Worm (Caenorhabditis elegans) whole organism, young adult: ENCODE data around the gene nhr-45.

Experiments used
- B0035.1 ChIP-seq: sonication (generic microtip); optimal IDR thresholded peaks from 2 replicates; lab custom pipeline; 2016; ENCODE audit warnings: missing genetic modification characterization, mild to moderate bottlenecking, missing compliant biosample characterization, missing genotype, missing genetic modification reagents
- B0261.1 ChIP-seq: sonication (generic microtip); optimal IDR thresholded peaks from 2 replicates; lab custom pipeline; 2016; ENCODE audit warnings: mild to moderate bottlenecking, missing genetic modification characterization, moderate library complexity, missing compliant biosample characterization
- C17E4.6 ChIP-seq: fragments of 200-800 bp; sonication (Bioruptor generic); IDR thresholded peaks from 2 replicates; pipeline ENCODE4 v1.3.6; 2022; ENCODE audit warnings: missing genetic modification reagents, missing genetic modification characterization, missing compliant biosample characterization
- D2030.7 ChIP-seq: fragments of 200-800 bp; sonication (Bioruptor generic); IDR thresholded peaks from 2 replicates; pipeline ENCODE4 v1.3.6; 2022; ENCODE audit warnings: missing genetic modification reagents, missing genetic modification characterization, missing compliant biosample characterization
- F37B4.10 ChIP-seq: fragments of 200-800 bp; sonication (Bioruptor generic); IDR thresholded peaks from 2 replicates; pipeline ENCODE4 v1.3.6; 2022; ENCODE audit warnings: missing genetic modification characterization, missing compliant biosample characterization
- Y95B8A.8 ChIP-seq: fragments of 200-800 bp; sonication (Bioruptor generic); IDR thresholded peaks from 2 replicates; pipeline ENCODE4 v1.3.6; 2022; ENCODE audit warnings: missing genetic modification reagents, missing genetic modification characterization, missing compliant biosample characterization
- attf-3 ChIP-seq: fragments of 200-800 bp; sonication (Bioruptor generic); conservative IDR thresholded peaks from 2 replicates; pipeline ENCODE4 v1.3.6; 2022; ENCODE audit warnings: missing genetic modification reagents, missing genetic modification characterization, missing compliant biosample characterization
- ceh-100 ChIP-seq: fragments of 200-800 bp; sonication (Bioruptor generic); IDR thresholded peaks from 2 replicates; pipeline ENCODE4 v1.3.6; 2022; ENCODE audit warnings: missing genetic modification reagents, missing genetic modification characterization, missing compliant biosample characterization
- die-1 ChIP-seq: sonication (generic microtip); optimal IDR thresholded peaks from 2 replicates; lab custom pipeline; 2016; ENCODE audit warnings: missing genotype, mild to moderate bottlenecking, missing genetic modification characterization, missing compliant biosample characterization
- egl-18 ChIP-seq: fragments of 200-800 bp; sonication (Bioruptor generic); IDR thresholded peaks from 2 replicates; pipeline ENCODE4 v1.3.6; 2022; ENCODE audit warnings: missing genetic modification reagents, missing genetic modification characterization, missing compliant biosample characterization
- gei-17 ChIP-seq: fragments of 200-800 bp; sonication (Bioruptor generic); optimal IDR thresholded peaks from 2 replicates; lab custom pipeline; 2018; ENCODE audit warnings: mild to moderate bottlenecking, missing genetic modification characterization, missing compliant biosample characterization
- him-1 ChIP-seq: sonication (generic microtip); optimal IDR thresholded peaks from 2 replicates; lab custom pipeline; 2016; ENCODE audit warnings: missing genotype, missing genetic modification reagents, missing genetic modification characterization, missing compliant biosample characterization
- hmg-1.2 ChIP-seq: fragments of 200-800 bp; sonication (Bioruptor generic); IDR thresholded peaks from 2 replicates; pipeline ENCODE4 v1.3.6; 2022; ENCODE audit warnings: missing genetic modification reagents, missing genetic modification characterization, missing compliant biosample characterization
- hsf-1 ChIP-seq: fragments of 200-800 bp; sonication (Bioruptor generic); IDR thresholded peaks from 2 replicates; pipeline ENCODE4 v1.3.6; 2022; ENCODE audit warnings: missing genetic modification reagents, missing genetic modification characterization, missing compliant biosample characterization
- let-526 ChIP-seq: fragments of 200-800 bp; sonication (Bioruptor generic); IDR thresholded peaks from 2 replicates; pipeline ENCODE4 v1.3.6; 2022; ENCODE audit warnings: missing genetic modification reagents, missing genetic modification characterization, missing compliant biosample characterization
- lin-26 ChIP-seq: fragments of 200-800 bp; sonication (Bioruptor generic); IDR thresholded peaks from 2 replicates; pipeline ENCODE4 v1.3.6; 2022; ENCODE audit warnings: missing genetic modification reagents, missing genetic modification characterization, missing compliant biosample characterization
- lin-35 ChIP-seq, 3 experiments: fragments of 150-350 bp in 2 of 3; sonication (generic microtip) in 1 of 3; optimal IDR thresholded peaks; 2 replicates each; lab custom pipeline; 2014 to 2018; ENCODE audit warnings: missing biosample characterization in 3 of 3, missing genetic modification characterization in 3 of 3, missing genetic modification reagents in 3 of 3
- lin-40 ChIP-seq: sonication (generic microtip); optimal IDR thresholded peaks from 2 replicates; lab custom pipeline; 2016; ENCODE audit warnings: missing genetic modification characterization, mild to moderate bottlenecking, missing compliant biosample characterization, missing genotype, missing genetic modification reagents
- lin-54 ChIP-seq: fragments of 200-800 bp; sonication (Bioruptor generic); optimal IDR thresholded peaks from 2 replicates; lab custom pipeline; 2018; ENCODE audit warnings: mild to moderate bottlenecking, missing genetic modification characterization, missing compliant biosample characterization
- lsl-1 ChIP-seq: fragments of 200-800 bp; sonication (Bioruptor generic); optimal IDR thresholded peaks from 2 replicates; lab custom pipeline; 2018; ENCODE audit warnings: mild to moderate bottlenecking, missing genetic modification characterization, moderate library complexity, missing compliant biosample characterization
- lsy-27 ChIP-seq: sonication (generic microtip); optimal IDR thresholded peaks from 2 replicates; lab custom pipeline; 2017; ENCODE audit warnings: missing genetic modification characterization, mild to moderate bottlenecking, missing compliant biosample characterization, antibody characterized with exemption, missing genotype, borderline replicate concordance; ENCODE audit not compliant: insufficient read depth
- mes-4 ChIP-seq: sonication (generic microtip); optimal IDR thresholded peaks from 2 replicates; lab custom pipeline; 2016; ENCODE audit warnings: missing genotype, missing genetic modification characterization, missing compliant biosample characterization
- mxl-1 ChIP-seq: sonication (generic microtip); optimal IDR thresholded peaks from 2 replicates; lab custom pipeline; 2016; ENCODE audit warnings: missing genetic modification characterization, missing compliant biosample characterization
- nhr-80 ChIP-seq: sonication (generic microtip); optimal IDR thresholded peaks from 2 replicates; lab custom pipeline; 2016; ENCODE audit warnings: missing genetic modification characterization, missing compliant biosample characterization
- rpc-1 ChIP-seq, 2 experiments: fragments of 150-350 bp in 1 of 2; sonication (generic microtip) in 1 of 2; optimal IDR thresholded peaks; 2 replicates each; lab custom pipeline; 2014 to 2018; ENCODE audit warnings: missing biosample characterization in 1 of 2, missing genetic modification characterization in 1 of 2, missing genetic modification reagents in 1 of 2, missing genotype in 1 of 2
- snpc-1.3 ChIP-seq: sonication (generic microtip); optimal IDR thresholded peaks from 2 replicates; lab custom pipeline; 2017; ENCODE audit warnings: missing genetic modification characterization, mild to moderate bottlenecking, missing compliant biosample characterization, antibody characterized with exemption, moderate library complexity, missing genotype, missing genetic modification reagents; ENCODE audit not compliant: insufficient read depth
- snpc-4 ChIP-seq, 5 experiments: fragments of 150-350 bp in 1 of 5; sonication (generic microtip) in 4 of 5; optimal IDR thresholded peaks; 2 replicates each; lab custom pipeline; 2014 to 2018; ENCODE audit warnings: missing genetic modification characterization in 5 of 5, missing biosample characterization in 3 of 5, antibody characterized with exemption in 2 of 5, mild to moderate bottlenecking in 2 of 5, missing compliant biosample characterization in 2 of 5, missing genotype in 2 of 5, moderate library complexity in 2 of 5, missing genetic modification reagents in 1 of 5
- tbp1 ChIP-seq: fragments of 200-800 bp; sonication (Bioruptor generic); optimal IDR thresholded peaks from 2 replicates; lab custom pipeline; 2018; ENCODE audit warnings: mild to moderate bottlenecking, missing genetic modification characterization, missing compliant biosample characterization
- ztf-18 ChIP-seq: sonication (generic microtip); optimal IDR thresholded peaks from 2 replicates; lab custom pipeline; 2016; ENCODE audit warnings: missing genotype, mild to moderate bottlenecking, missing genetic modification characterization, missing compliant biosample characterization

Gene nhr-45

ce11 chrX:4616832-4617231 is 43.3 kb downstream of the nhr-45 start (continued):
- no peak for TF ChIP-seq Y95B8A.8 (GFP tag; lab: Robert Waterston, UW)
- no peak for TF ChIP-seq gei-17 (GFP tag; lab: Kevin White, UChicago)
- 0 out of 2 replicates have a peak, but pooled peaks have one; percentile 6 for TF ChIP-seq egl-18
- TF ChIP-seq lin-26 (GFP tag; lab: Robert Waterston, UW) = 0 out of 2 replicates have a peak, but pooled peaks have one; percentile 42
- 0 out of 2 replicates have a peak, but pooled peaks have one; percentile 33 for TF ChIP-seq C17E4.6 (GFP tag; lab: Robert Waterston, UW)
- TF ChIP-seq mes-4 = no peak
- no peak for TF ChIP-seq mxl-1 (tag; lab: Kevin White, UChicago)
- no peak for TF ChIP-seq attf-3 (GFP tag; lab: Robert Waterston, UW)
- TF ChIP-seq D2030.7 (GFP tag; lab: Robert Waterston, UW) = no peak
- no peak for TF ChIP-seq B0035.1 (tag; lab: Kevin White, UChicago)
- TF ChIP-seq lsy-27 (tag; lab: Kevin White, UChicago) = no peak
- no peak for TF ChIP-seq lin-54 (GFP tag; lab: Kevin White, UChicago)
- TF ChIP-seq die-1 (tag; lab: Kevin White, UChicago) = peak; percentile 20

ce11 chrX:4615034-4615433 is 45.1 kb downstream of the nhr-45 start:
- TF ChIP-seq B0035.1 (tag; lab: Kevin White, UChicago) = no peak
- TF ChIP-seq lin-35 (GFP tag; optimal IDR thresholded peaks at IDR 0.05; lab: Kevin White, UChicago) = no peak

ce11 chrX:4609635-4610034 is 50.5 kb downstream of the nhr-45 start:
- no peak for TF ChIP-seq hsf-1
- TF ChIP-seq let-526 (GFP tag; lab: Robert Waterston, UW) = no peak
- no peak for TF ChIP-seq nhr-80 (tag; lab: Kevin White, UChicago)
- TF ChIP-seq, all 124 proteins: peak for 0

ce11 chrX:4607300-4607699 is 52.8 kb downstream of the nhr-45 start:
- TF ChIP-seq lin-26 (GFP tag; lab: Robert Waterston, UW) = peak; percentile 72; the same call in 1 of the 2 replicates
- TF ChIP-seq snpc-1.3 (tag; lab: Kevin White, UChicago) = peak; percentile 63
- TF ChIP-seq hmg-1.2 = peak; percentile 22; the same call in 1 of the 2 replicates
- peak; percentile 58 for TF ChIP-seq him-1 (tag; lab: Kevin White, UChicago)
- TF ChIP-seq lin-40 (tag; lab: Kevin White, UChicago) = no peak
- peak; percentile 83 for TF ChIP-seq tbp1 (GFP tag; lab: Kevin White, UChicago)
- no peak for TF ChIP-seq ceh-100 (GFP tag; lab: Robert Waterston, UW)
- TF ChIP-seq snpc-4 (GFP tag; optimal IDR thresholded peaks at IDR 0.05; lab: Kevin White, UChicago) = no peak
- peak in 1 of 4 experiments; percentile 48 for TF ChIP-seq snpc-4 (tag; optimal IDR thresholded peaks at IDR 0.05; lab: Kevin White, UChicago)
- TF ChIP-seq lsl-1 = no peak
- TF ChIP-seq die-1 (tag; lab: Kevin White, UChicago) = peak; percentile 54
- TF ChIP-seq ztf-18 (tag; lab: Kevin White, UChicago) = peak; percentile 16
- peak; percentile 57 for TF ChIP-seq rpc-1 (optimal IDR thresholded peaks at IDR 0.05; lab: Kevin White, UChicago)
- TF ChIP-seq rpc-1 (tag; optimal IDR thresholded peaks at IDR 0.05; lab: Kevin White, UChicago) = peak; percentile 87
- TF ChIP-seq F37B4.10 (GFP tag; lab: Robert Waterston, UW) = no peak
- TF ChIP-seq B0261.1 (tag; lab: Kevin White, UChicago) = peak; percentile 65
